Fruit fly (Drosophila melanogaster) whole organism, embryonic: Measurements from ENCODE around the gene CG13250.

Source experiments
- Awh ChIP-seq: fragments of 200-800 bp; sonication (Bioruptor generic); IDR thresholded peaks from 2 replicates; pipeline ENCODE4, ENCODE4 v1.3.6; 2022; ENCODE audit warnings: missing biosample characterization, missing genetic modification characterization
- CG10274 ChIP-seq: fragments of 200-800 bp; sonication (Bioruptor generic); optimal IDR thresholded peaks from 3 replicates; lab custom pipeline; 2017; ENCODE audit warnings: missing biosample characterization, mild to moderate bottlenecking, missing genetic modification characterization
- CG10543 ChIP-seq: fragments of 200-800 bp; sonication (Bioruptor generic); optimal IDR thresholded peaks from 3 replicates; lab custom pipeline; 2017; ENCODE audit warnings: missing biosample characterization, mild to moderate bottlenecking, missing genetic modification characterization, moderate library complexity
- CG11085 ChIP-seq: fragments of 200-800 bp; sonication (Bioruptor generic); IDR thresholded peaks from 2 replicates; pipeline ENCODE4 v1.3.6; 2022; ENCODE audit warnings: missing biosample characterization, missing genetic modification characterization
- CG11247 ChIP-seq: fragments of 200-800 bp; sonication (Bioruptor generic); IDR thresholded peaks from 2 replicates; pipeline ENCODE4 v1.3.6; 2022; ENCODE audit warnings: missing biosample characterization, missing genetic modification characterization
- CG11723 ChIP-seq: fragments of 200-800 bp; sonication (Bioruptor generic); optimal IDR thresholded peaks from 2 replicates; lab custom pipeline; 2017; ENCODE audit warnings: missing biosample characterization, mild to moderate bottlenecking, missing genetic modification characterization
- CG12391 ChIP-seq: fragments of 200-800 bp; sonication (Bioruptor generic); optimal IDR thresholded peaks from 3 replicates; lab custom pipeline; 2018; ENCODE audit warnings: missing biosample characterization, mild to moderate bottlenecking, missing genetic modification characterization, moderate library complexity
- CG14050 ChIP-seq: fragments of 200-800 bp; sonication (Bioruptor generic); IDR thresholded peaks from 3 replicates; pipeline ENCODE4 v1.3.6; 2022; ENCODE audit warnings: missing biosample characterization, missing genetic modification characterization
- CG1529 ChIP-seq: fragments of 200-800 bp; sonication (Bioruptor generic); optimal IDR thresholded peaks from 3 replicates; lab custom pipeline; 2018; ENCODE audit warnings: missing biosample characterization, missing genetic modification characterization
- CG16815 ChIP-seq: fragments of 200-800 bp; sonication (Bioruptor generic); optimal IDR thresholded peaks from 3 replicates; lab custom pipeline; 2017; ENCODE audit warnings: missing biosample characterization, mild to moderate bottlenecking, missing genetic modification characterization
- CG18476 ChIP-seq: fragments of 200-800 bp; sonication (Bioruptor generic); optimal IDR thresholded peaks from 2 replicates; lab custom pipeline; 2016; ENCODE audit warnings: missing biosample characterization, mild to moderate bottlenecking, missing genetic modification characterization
- CG18764 ChIP-seq: fragments of 200-800 bp; sonication (Bioruptor generic); optimal IDR thresholded peaks from 3 replicates; lab custom pipeline; 2016; ENCODE audit warnings: missing biosample characterization, missing genetic modification characterization
- CG3065 ChIP-seq: fragments of 200-800 bp; sonication (Bioruptor generic); optimal IDR thresholded peaks from 2 replicates; lab custom pipeline; 2016; ENCODE audit warnings: missing biosample characterization, missing genetic modification characterization
- CG3281 ChIP-seq: fragments of 200-800 bp; sonication (Bioruptor generic); optimal IDR thresholded peaks from 3 replicates; lab custom pipeline; 2017; ENCODE audit warnings: missing biosample characterization, mild to moderate bottlenecking, missing genetic modification characterization
- CG3726 ChIP-seq: fragments of 200-800 bp; sonication (Bioruptor generic); IDR thresholded peaks from 3 replicates; pipeline ENCODE4, ENCODE4 v1.3.6; 2022; ENCODE audit warnings: missing biosample characterization, missing genetic modification characterization
- CG4328 ChIP-seq: fragments of 200-800 bp; sonication (Bioruptor generic); optimal IDR thresholded peaks from 3 replicates; lab custom pipeline; 2017; ENCODE audit warnings: missing biosample characterization, missing genetic modification reagents, missing genetic modification characterization
- CG6683 ChIP-seq: fragments of 200-800 bp; sonication (Bioruptor generic); optimal IDR thresholded peaks from 2 replicates; lab custom pipeline; 2017; ENCODE audit warnings: missing biosample characterization, mild to moderate bottlenecking, missing genetic modification characterization, missing genetic modification reagents
- CG8388 ChIP-seq: fragments of 200-800 bp; sonication (Bioruptor generic); optimal IDR thresholded peaks from 2 replicates; lab custom pipeline; 2019; ENCODE audit warnings: missing biosample characterization, mild to moderate bottlenecking, missing genetic modification characterization, moderate library complexity
- CG8765 ChIP-seq: fragments of 200-800 bp; sonication (Bioruptor generic); IDR thresholded peaks from 2 replicates; pipeline ENCODE4 v1.3.6; 2022; ENCODE audit warnings: missing biosample characterization, missing genetic modification characterization
- Chrac-16 ChIP-seq: fragments of 200-800 bp; sonication (Bioruptor generic); optimal IDR thresholded peaks from 3 replicates; lab custom pipeline; 2016; ENCODE audit warnings: missing biosample characterization, missing genetic modification characterization
- Deaf1 ChIP-seq: fragments of 200-800 bp; optimal IDR thresholded peaks from 3 replicates; lab custom pipeline; 2019; ENCODE audit warnings: missing biosample characterization, mild to moderate bottlenecking, missing genetic modification characterization, moderate library complexity
- E2f1 ChIP-seq: fragments of 200-800 bp; sonication (Bioruptor generic); IDR thresholded peaks from 2 replicates; pipeline ENCODE4 v1.3.6; 2022; ENCODE audit warnings: missing biosample characterization, missing genetic modification characterization
- Gsc ChIP-seq: fragments of 200-800 bp; sonication (Bioruptor generic); IDR thresholded peaks from 2 replicates; pipeline ENCODE4 v1.3.6; 2022; ENCODE audit warnings: missing biosample characterization, missing genetic modification characterization
- HHEX ChIP-seq: fragments of 200-800 bp; sonication (Bioruptor generic); optimal IDR thresholded peaks from 3 replicates; lab custom pipeline; 2017; ENCODE audit warnings: missing biosample characterization, mild to moderate bottlenecking, missing genetic modification characterization, missing genetic modification reagents
- HLH4C ChIP-seq: fragments of 200-800 bp; sonication (Bioruptor generic); IDR thresholded peaks from 3 replicates; pipeline ENCODE4 v1.3.6; 2022; ENCODE audit warnings: missing biosample characterization, missing genetic modification characterization; ENCODE audit not compliant: partially characterized antibody
- Hand ChIP-seq: fragments of 200-800 bp; sonication (Bioruptor generic); optimal IDR thresholded peaks from 2 replicates; lab custom pipeline; 2017; ENCODE audit warnings: mild to moderate bottlenecking, missing biosample characterization, missing genetic modification reagents, missing genetic modification characterization
- HmgD ChIP-seq: fragments of 200-800 bp; sonication (Bioruptor generic); optimal IDR thresholded peaks from 3 replicates; lab custom pipeline; 2016; ENCODE audit warnings: missing biosample characterization, missing genetic modification characterization
- Hsf ChIP-seq: fragments of 200-800 bp; sonication (Bioruptor generic); optimal IDR thresholded peaks from 3 replicates; lab custom pipeline; 2016; ENCODE audit warnings: missing biosample characterization, missing genetic modification characterization
- Mrtf ChIP-seq: fragments of 200-800 bp; sonication (Bioruptor generic); IDR thresholded peaks from 3 replicates; pipeline ENCODE4 v1.3.6; 2022; ENCODE audit warnings: missing biosample characterization, missing genetic modification characterization
- Nf-YB ChIP-seq: fragments of 200-800 bp; sonication (Bioruptor generic); optimal IDR thresholded peaks from 3 replicates; lab custom pipeline; 2019; ENCODE audit warnings: missing biosample characterization, mild to moderate bottlenecking, missing genetic modification characterization, moderate library complexity
- Ptx1 ChIP-seq: fragments of 200-800 bp; sonication (Bioruptor generic); IDR thresholded peaks from 2 replicates; pipeline ENCODE4 v1.3.6; 2022; ENCODE audit warnings: missing biosample characterization, missing genetic modification characterization
- Trl ChIP-seq, 3 experiments: fragments of >200 bp in 2 of 3; fragments of 200-800 bp in 1 of 3; sonication (Bioruptor generic) in 1 of 3; optimal IDR thresholded peaks; 2 replicates in 1 of 3; 3 replicates in 2 of 3; lab custom pipeline; 2016 to 2017; ENCODE audit warnings: missing biosample characterization in 1 of 3, missing genetic modification characterization in 1 of 3
- ab ChIP-seq: fragments of 200-800 bp; sonication (Bioruptor generic); optimal IDR thresholded peaks from 2 replicates; lab custom pipeline; 2016; ENCODE audit warnings: missing biosample characterization, missing genetic modification characterization
- bowl ChIP-seq: fragments of 200-800 bp; sonication (Bioruptor generic); IDR thresholded peaks from 2 replicates; pipeline ENCODE4 v1.3.6; 2022; ENCODE audit warnings: missing biosample characterization, missing genetic modification characterization
- cg ChIP-seq: fragments of 200-800 bp; sonication (Bioruptor generic); optimal IDR thresholded peaks from 3 replicates; lab custom pipeline; 2019; ENCODE audit warnings: missing biosample characterization, mild to moderate bottlenecking, missing genetic modification characterization, moderate library complexity
- chn ChIP-seq: fragments of 200-800 bp; sonication (Bioruptor generic); optimal IDR thresholded peaks from 2 replicates; lab custom pipeline; 2016; ENCODE audit warnings: missing biosample characterization, missing genetic modification characterization
- ci ChIP-seq: fragments of 200-800 bp; sonication (Bioruptor generic); IDR thresholded peaks from 3 replicates; pipeline ENCODE4 v1.3.6; 2022; ENCODE audit warnings: missing biosample characterization, missing genetic modification characterization
- cwo ChIP-seq: fragments of 200-800 bp; sonication (Bioruptor generic); optimal IDR thresholded peaks from 3 replicates; lab custom pipeline; 2017; ENCODE audit warnings: missing biosample characterization, missing genetic modification characterization, mild to moderate bottlenecking, moderate library complexity, missing genetic modification reagents
- dm ChIP-seq: fragments of 200-800 bp; sonication (Bioruptor generic); optimal IDR thresholded peaks from 3 replicates; lab custom pipeline; 2016; ENCODE audit warnings: missing biosample characterization, missing genetic modification characterization
- dmrt99B ChIP-seq: fragments of 200-800 bp; sonication (Bioruptor generic); optimal IDR thresholded peaks from 2 replicates; lab custom pipeline; 2018; ENCODE audit warnings: missing biosample characterization, mild to moderate bottlenecking, missing genetic modification characterization, moderate library complexity
- knrl ChIP-seq: fragments of 200-800 bp; sonication (Bioruptor generic); IDR thresholded peaks from 3 replicates; pipeline ENCODE4 v1.3.6; 2022; ENCODE audit warnings: missing biosample characterization, missing genetic modification characterization; ENCODE audit not compliant: partially characterized antibody
- nom ChIP-seq: fragments of 200-800 bp; sonication (Bioruptor generic); optimal IDR thresholded peaks from 2 replicates; lab custom pipeline; 2017; ENCODE audit warnings: missing biosample characterization, missing genetic modification characterization, mild to moderate bottlenecking, moderate library complexity, missing genetic modification reagents
- odd ChIP-seq: fragments of 200-800 bp; sonication (Bioruptor generic); optimal IDR thresholded peaks from 2 replicates; lab custom pipeline; 2017; ENCODE audit warnings: missing biosample characterization, mild to moderate bottlenecking, missing genetic modification characterization
- org-1 ChIP-seq: fragments of 200-800 bp; sonication (Bioruptor generic); optimal IDR thresholded peaks from 2 replicates; lab custom pipeline; 2017; ENCODE audit warnings: missing biosample characterization, missing genetic modification characterization
- run ChIP-seq: fragments of 200-800 bp; sonication (Bioruptor generic); optimal IDR thresholded peaks from 3 replicates; lab custom pipeline; 2018; ENCODE audit warnings: missing biosample characterization, mild to moderate bottlenecking, missing genetic modification characterization
- seq ChIP-seq: fragments of 200-800 bp; sonication (Bioruptor generic); IDR thresholded peaks from 2 replicates; pipeline ENCODE4 v1.3.6; 2022; ENCODE audit warnings: missing biosample characterization, missing genetic modification characterization
- tgo ChIP-seq: fragments of 200-800 bp; sonication (Bioruptor generic); IDR thresholded peaks from 3 replicates; pipeline ENCODE4 v1.3.6; 2022; ENCODE audit warnings: missing biosample characterization, missing genetic modification characterization
- z ChIP-seq: fragments of 200-800 bp; sonication (Bioruptor generic); IDR thresholded peaks from 3 replicates; pipeline ENCODE4 v1.3.6; 2022; ENCODE audit warnings: missing biosample characterization, missing genetic modification characterization
- zen2 ChIP-seq: fragments of 200-800 bp; sonication (Bioruptor generic); IDR thresholded peaks from 3 replicates; pipeline ENCODE4 v1.3.6; 2022; ENCODE audit warnings: missing biosample characterization, missing genetic modification characterization; ENCODE audit not compliant: partially characterized antibody

The CG13250 gene

DNA sequence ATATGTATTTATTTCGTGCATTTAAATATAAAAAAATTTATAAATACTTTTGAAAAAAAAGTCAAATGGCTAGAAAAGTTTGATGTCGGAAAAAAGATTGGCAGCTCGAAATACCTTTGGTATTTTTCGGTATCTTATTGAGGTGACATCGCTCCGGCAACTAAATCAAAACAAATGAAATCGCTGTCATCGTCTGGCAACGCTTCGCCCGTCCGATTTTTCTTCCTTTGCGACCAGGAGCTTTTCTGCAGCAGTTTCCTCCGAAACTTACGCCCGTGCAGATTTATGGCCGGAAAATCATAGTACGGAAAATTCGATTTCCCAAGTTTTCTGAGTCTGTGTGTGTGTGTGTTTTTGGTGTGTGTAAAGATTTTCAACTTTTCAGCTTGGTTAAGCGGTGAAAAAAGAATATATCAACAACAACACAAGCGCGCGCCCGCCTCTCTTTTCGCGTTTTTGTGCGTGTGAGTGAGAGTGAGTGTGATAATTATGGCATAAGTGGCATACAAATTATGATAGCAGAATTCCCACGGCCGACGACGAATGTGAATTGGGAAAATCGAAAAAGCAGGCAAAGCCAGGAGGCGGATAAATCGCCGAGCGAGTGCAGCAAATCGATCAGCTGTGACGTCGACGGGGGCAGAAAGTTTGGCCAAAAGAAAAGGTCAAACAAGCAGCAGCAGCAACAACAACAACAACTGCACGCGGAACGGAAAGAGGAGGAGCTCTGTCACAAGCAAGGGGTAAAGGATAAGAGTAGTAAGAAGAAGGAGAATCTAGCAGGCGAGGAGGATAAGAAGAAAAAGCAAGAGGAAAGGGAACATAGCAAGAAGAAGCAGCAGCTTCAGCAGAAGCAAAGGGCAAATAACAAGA is 36.1 kb upstream of the CG13250 start, which contains the start of gene CG32425 (continued):
- TF ChIP-seq CG10543 (GFP tag; lab: Kevin White, UChicago) (no peak), Awh (no peak), zen2 (no peak), CG8765 (GFP tag; lab: Robert Waterston, UW) (no peak), cg (peak; percentile 74), bowl (GFP tag; lab: Robert Waterston, UW) (no peak), CG3281 (GFP tag; lab: Kevin White, UChicago) (no peak), dm (GFP tag; lab: Kevin White, UChicago) (no peak), odd (GFP tag; lab: Kevin White, UChicago) (no peak), tgo (no peak), nom (peak; percentile 7), CG3065 (GFP tag; lab: Kevin White, UChicago) (no peak), cwo (GFP tag; lab: Kevin White, UChicago) (no peak), Hsf (no peak), CG10274 (GFP tag; lab: Kevin White, UChicago) (no peak), CG1529 (GFP tag; lab: Kevin White, UChicago) (no peak), Nf-YB (GFP tag; lab: Kevin White, UChicago) (no peak), CG3726 (GFP tag; lab: Robert Waterston, UW) (no peak), Chrac-16 (no peak), run (tag; lab: Kevin White, UChicago) (no peak), z (GFP tag; lab: Robert Waterston, UW) (no peak), Trl (optimal IDR thresholded peaks at IDR 0.05; lab: Kevin White, UChicago) (peak in 1 of 2 experiments; percentile 32), Trl (GFP tag; optimal IDR thresholded peaks at IDR 0.05; lab: Kevin White, UChicago) (no peak), CG11247 (GFP tag; lab: Robert Waterston, UW) (no peak), ab (GFP tag; lab: Kevin White, UChicago) (no peak), chn (GFP tag; lab: Kevin White, UChicago) (no peak), seq (GFP tag; lab: Robert Waterston, UW) (no peak), CG6683 (GFP tag; lab: Kevin White, UChicago) (no peak), CG11085 (GFP tag; lab: Robert Waterston, UW) (no peak), HHEX (GFP tag; lab: Kevin White, UChicago) (no peak), CG11723 (no peak), CG12391 (peak; percentile 24), Gsc (GFP tag; lab: Robert Waterston, UW) (no peak), ci (no peak), org-1 (GFP tag; lab: Kevin White, UChicago) (no peak), HmgD (GFP tag; lab: Kevin White, UChicago) (no peak), CG14050 (GFP tag; lab: Robert Waterston, UW) (no peak), Mrtf (GFP tag; lab: Robert Waterston, UW) (no peak), CG4328 (GFP tag; lab: Kevin White, UChicago) (no peak), CG8388 (GFP tag; lab: Kevin White, UChicago) (no peak), CG18476 (GFP tag; lab: Kevin White, UChicago) (no peak), HLH4C (GFP tag; lab: Robert Waterston, UW) (no peak), Ptx1 (GFP tag; lab: Robert Waterston, UW) (no peak), dmrt99B (tag; lab: Kevin White, UChicago) (no peak), Deaf1 (tag; lab: Kevin White, UChicago) (no peak), CG18764 (GFP tag; lab: Kevin White, UChicago) (no peak), E2f1 (GFP tag; lab: Robert Waterston, UW) (no peak), Hand (GFP tag; lab: Kevin White, UChicago) (no peak), knrl (GFP tag; lab: Robert Waterston, UW) (no peak), CG16815 (GFP tag; lab: Kevin White, UChicago) (no peak)
